Worm (Caenorhabditis elegans) whole organism, L3 larva: Measurements from ENCODE around the gene scl-7.

Experiments used
- ZK546.5 ChIP-seq: sonication (generic microtip); optimal IDR thresholded peaks from 2 replicates; lab custom pipeline; 2017; ENCODE audit warnings: missing biosample characterization, missing genetic modification characterization
- ceh-82 ChIP-seq: fragments of 150-350 bp; optimal IDR thresholded peaks from 2 replicates; lab custom pipeline; 2014; ENCODE audit warnings: missing biosample characterization, missing genetic modification characterization
- daf-12 ChIP-seq: fragments of 150-350 bp; optimal IDR thresholded peaks from 2 replicates; lab custom pipeline; 2014; ENCODE audit warnings: missing biosample characterization, missing genetic modification reagents, missing genetic modification characterization
- elt-1 ChIP-seq: fragments of 150-350 bp; optimal IDR thresholded peaks from 2 replicates; lab custom pipeline; 2014; ENCODE audit warnings: missing biosample characterization, missing genetic modification characterization
- elt-2 ChIP-seq: sonication (generic microtip); optimal IDR thresholded peaks from 2 replicates; lab custom pipeline; 2016; ENCODE audit warnings: missing genetic modification reagents, mild to moderate bottlenecking, missing genetic modification characterization, missing compliant biosample characterization
- nhr-11 ChIP-seq: fragments of 150-350 bp; optimal IDR thresholded peaks from 2 replicates; lab custom pipeline; 2014; ENCODE audit warnings: missing biosample characterization, missing genetic modification characterization
- nhr-76 ChIP-seq: fragments of 150-350 bp; sonication (generic microtip); optimal IDR thresholded peaks from 5 replicates; lab custom pipeline; 2014; ENCODE audit warnings: missing biosample characterization, missing genetic modification characterization

DNA sequence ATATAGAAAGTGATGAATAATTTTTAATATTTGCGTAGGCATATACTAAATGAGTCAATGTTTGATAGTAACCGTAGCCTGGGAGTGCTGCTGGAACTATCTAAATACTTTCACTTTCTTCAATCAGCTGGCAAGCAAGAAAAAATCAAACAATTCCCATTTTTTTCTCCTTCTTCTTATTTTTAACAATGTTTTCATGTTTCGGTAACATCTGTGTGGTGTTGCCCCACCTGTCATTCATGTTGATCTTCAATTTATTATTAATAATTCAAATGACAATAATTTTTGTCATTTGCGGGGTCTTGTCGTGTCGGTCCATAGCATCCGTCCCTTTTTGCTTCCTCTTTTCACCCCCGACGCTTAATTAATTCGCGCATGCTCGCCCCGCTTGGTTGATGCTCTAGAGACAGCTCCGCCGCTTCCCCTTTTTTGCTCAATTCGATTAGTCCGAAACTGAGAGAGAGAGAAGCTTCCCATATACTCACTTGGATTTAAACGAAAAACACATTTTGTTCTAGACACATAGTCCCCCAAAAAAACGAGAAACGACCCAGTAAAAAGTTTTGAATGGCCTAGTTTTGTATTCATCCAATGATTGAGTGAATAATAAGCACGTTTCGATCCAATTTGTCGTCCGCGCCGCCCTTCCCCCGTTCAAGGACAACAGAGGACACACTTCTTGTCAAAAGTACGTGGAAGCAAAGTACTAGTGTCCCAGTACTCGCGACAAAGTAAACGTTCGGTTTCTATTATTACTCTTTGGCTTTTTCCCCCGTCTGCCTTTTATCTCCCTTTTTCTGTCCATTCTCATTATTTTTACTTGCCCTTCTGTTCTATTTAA is 42.2 kb upstream of the scl-7 start:
- no peak for TF ChIP-seq nhr-76 (tag; lab: Kevin White, UChicago)
- no peak for TF ChIP-seq nhr-11
- no peak for TF ChIP-seq ceh-82
- TF ChIP-seq daf-12 (tag; lab: Kevin White, UChicago) = no peak
- TF ChIP-seq ZK546.5 = no peak
- no peak for TF ChIP-seq elt-2 (tag; lab: Kevin White, UChicago)
- TF ChIP-seq elt-1 (tag; lab: Kevin White, UChicago) = no peak
